Fruit fly (Drosophila melanogaster) whole organism, embryonic: ENCODE results near the gene Vti1b.

Experiments
- Antp ChIP-seq: fragments of 200-800 bp; sonication (Bioruptor generic); optimal IDR thresholded peaks from 3 replicates; lab custom pipeline; 2016; ENCODE audit warnings: missing biosample characterization, missing genetic modification characterization
- Awh ChIP-seq: fragments of 200-800 bp; sonication (Bioruptor generic); IDR thresholded peaks from 2 replicates; pipeline ENCODE4, ENCODE4 v1.3.6; 2022; ENCODE audit warnings: missing biosample characterization, missing genetic modification characterization
- B-H1 ChIP-seq: fragments of 200-800 bp; sonication (Bioruptor generic); IDR thresholded peaks from 3 replicates; pipeline ENCODE4 v1.3.6; 2022; ENCODE audit warnings: missing biosample characterization, missing genetic modification characterization
- Bdp1 ChIP-seq: fragments of 200-800 bp; sonication (Bioruptor generic); optimal IDR thresholded peaks from 3 replicates; lab custom pipeline; 2016; ENCODE audit warnings: missing biosample characterization, missing genetic modification characterization
- Bgb ChIP-seq: fragments of 200-800 bp; sonication (Bioruptor generic); IDR thresholded peaks from 2 replicates; pipeline ENCODE4 v1.3.6; 2022; ENCODE audit warnings: missing biosample characterization, missing genetic modification characterization; ENCODE audit not compliant: partially characterized antibody
- CG10979 ChIP-seq: fragments of 200-800 bp; sonication (Bioruptor generic); optimal IDR thresholded peaks from 2 replicates; lab custom pipeline; 2018; ENCODE audit warnings: missing biosample characterization, mild to moderate bottlenecking, missing genetic modification characterization, moderate library complexity
- CG11085 ChIP-seq: fragments of 200-800 bp; sonication (Bioruptor generic); IDR thresholded peaks from 2 replicates; pipeline ENCODE4 v1.3.6; 2022; ENCODE audit warnings: missing biosample characterization, missing genetic modification characterization
- CG12769 ChIP-seq: fragments of 200-800 bp; sonication (Bioruptor generic); optimal IDR thresholded peaks from 2 replicates; lab custom pipeline; 2019; ENCODE audit warnings: missing biosample characterization, mild to moderate bottlenecking, missing genetic modification characterization, moderate library complexity
- CG15269 ChIP-seq: fragments of 200-800 bp; sonication (Bioruptor generic); optimal IDR thresholded peaks from 2 replicates; lab custom pipeline; 2018; ENCODE audit warnings: missing biosample characterization, mild to moderate bottlenecking, missing genetic modification characterization, moderate library complexity
- CG1603 ChIP-seq: fragments of 200-800 bp; sonication (Bioruptor generic); optimal IDR thresholded peaks from 2 replicates; lab custom pipeline; 2019; ENCODE audit warnings: missing biosample characterization, mild to moderate bottlenecking, missing genetic modification characterization, moderate library complexity
- CG17361 ChIP-seq: fragments of 200-800 bp; sonication (Bioruptor generic); IDR thresholded peaks from 3 replicates; pipeline ENCODE4 v1.3.6; 2022; ENCODE audit warnings: missing biosample characterization, missing genetic modification characterization
- CG17612 ChIP-seq: fragments of 200-800 bp; sonication (Bioruptor generic); IDR thresholded peaks from 2 replicates; pipeline ENCODE4 v1.3.6; 2022; ENCODE audit warnings: missing biosample characterization, missing genetic modification characterization
- CG17829 ChIP-seq: fragments of 200-800 bp; optimal IDR thresholded peaks from 2 replicates; lab custom pipeline; 2019; ENCODE audit warnings: missing biosample characterization, mild to moderate bottlenecking, missing genetic modification characterization, moderate library complexity
- CG2116 ChIP-seq: fragments of 200-800 bp; sonication (Bioruptor generic); optimal IDR thresholded peaks from 3 replicates; lab custom pipeline; 2018; ENCODE audit warnings: missing biosample characterization, mild to moderate bottlenecking, missing genetic modification characterization
- CG3065 ChIP-seq: fragments of 200-800 bp; sonication (Bioruptor generic); optimal IDR thresholded peaks from 2 replicates; lab custom pipeline; 2016; ENCODE audit warnings: missing biosample characterization, missing genetic modification characterization
- CG34376 ChIP-seq: fragments of 200-800 bp; sonication (Bioruptor generic); optimal IDR thresholded peaks from 2 replicates; lab custom pipeline; 2018; ENCODE audit warnings: missing biosample characterization, mild to moderate bottlenecking, missing genetic modification characterization
- CG42726 ChIP-seq: fragments of 200-800 bp; sonication (Bioruptor generic); IDR thresholded peaks from 2 replicates; pipeline ENCODE4 v1.3.6; 2022; ENCODE audit warnings: missing biosample characterization, missing genetic modification characterization; ENCODE audit not compliant: partially characterized antibody
- CG43689 ChIP-seq: fragments of 200-800 bp; sonication (Bioruptor generic); IDR thresholded peaks from 2 replicates; pipeline ENCODE4 v1.3.6; 2022; ENCODE audit warnings: missing biosample characterization, missing genetic modification characterization
- CG4730 ChIP-seq: fragments of 200-800 bp; sonication (Bioruptor generic); IDR thresholded peaks from 2 replicates; pipeline ENCODE4 v1.3.6; 2022; ENCODE audit warnings: missing biosample characterization, missing genetic modification characterization
- CG4820 ChIP-seq: fragments of 200-800 bp; sonication (Bioruptor generic); optimal IDR thresholded peaks from 3 replicates; lab custom pipeline; 2016; ENCODE audit warnings: missing biosample characterization, missing genetic modification characterization
- CG4854 ChIP-seq: fragments of 200-800 bp; sonication (Bioruptor generic); optimal IDR thresholded peaks from 2 replicates; lab custom pipeline; 2016; ENCODE audit warnings: missing biosample characterization, missing genetic modification characterization, inconsistent platforms
- CG6654 ChIP-seq: fragments of 200-800 bp; sonication (Bioruptor generic); optimal IDR thresholded peaks from 2 replicates; lab custom pipeline; 2017; ENCODE audit warnings: missing biosample characterization, mild to moderate bottlenecking, missing genetic modification characterization
- CG8478 ChIP-seq: fragments of >200 bp; optimal IDR thresholded peaks from 2 replicates; lab custom pipeline; 2018
- CrebB ChIP-seq: fragments of 200-800 bp; sonication (Bioruptor generic); optimal IDR thresholded peaks from 3 replicates; lab custom pipeline; 2018; ENCODE audit warnings: missing biosample characterization, mild to moderate bottlenecking, missing genetic modification characterization
- Dad ChIP-seq: fragments of 200-800 bp; sonication (Bioruptor generic); optimal IDR thresholded peaks from 3 replicates; lab custom pipeline; 2016; ENCODE audit warnings: missing biosample characterization, missing genetic modification characterization
- Deaf1 ChIP-seq: fragments of 200-800 bp; optimal IDR thresholded peaks from 3 replicates; lab custom pipeline; 2019; ENCODE audit warnings: missing biosample characterization, mild to moderate bottlenecking, missing genetic modification characterization, moderate library complexity
- Hand ChIP-seq: fragments of 200-800 bp; sonication (Bioruptor generic); optimal IDR thresholded peaks from 2 replicates; lab custom pipeline; 2017; ENCODE audit warnings: mild to moderate bottlenecking, missing biosample characterization, missing genetic modification reagents, missing genetic modification characterization
- MBD-R2 ChIP-seq: fragments of 200-800 bp; sonication (Bioruptor generic); IDR thresholded peaks from 2 replicates; pipeline ENCODE4 v1.3.6; 2022; ENCODE audit warnings: missing biosample characterization, missing genetic modification characterization
- Sin3A ChIP-seq: fragments of >200 bp; optimal IDR thresholded peaks from 2 replicates; lab custom pipeline; 2018
- Six4 ChIP-seq: fragments of 200-800 bp; sonication (Bioruptor generic); optimal IDR thresholded peaks from 2 replicates; lab custom pipeline; 2016; ENCODE audit warnings: missing biosample characterization, missing genetic modification characterization
- Trl ChIP-seq, 3 experiments: fragments of >200 bp in 2 of 3; fragments of 200-800 bp in 1 of 3; sonication (Bioruptor generic) in 1 of 3; optimal IDR thresholded peaks; 2 replicates in 1 of 3; 3 replicates in 2 of 3; lab custom pipeline; 2016 to 2017; ENCODE audit warnings: missing biosample characterization in 1 of 3, missing genetic modification characterization in 1 of 3
- Vsx1 ChIP-seq: fragments of 200-800 bp; sonication (Bioruptor generic); optimal IDR thresholded peaks from 2 replicates; lab custom pipeline; 2017; ENCODE audit warnings: missing biosample characterization, mild to moderate bottlenecking, missing genetic modification characterization, missing genetic modification reagents
- amos ChIP-seq: fragments of 200-800 bp; sonication (Bioruptor generic); IDR thresholded peaks from 2 replicates; pipeline ENCODE4 v1.3.6; 2022; ENCODE audit warnings: missing biosample characterization, missing genetic modification characterization; ENCODE audit not compliant: partially characterized antibody
- ap ChIP-seq: fragments of 200-800 bp; sonication (Bioruptor generic); IDR thresholded peaks from 2 replicates; pipeline ENCODE4 v1.3.6; 2022; ENCODE audit warnings: missing biosample characterization, missing genetic modification characterization
- emc ChIP-seq: fragments of 200-800 bp; sonication (Bioruptor generic); optimal IDR thresholded peaks from 2 replicates; lab custom pipeline; 2016; ENCODE audit warnings: missing biosample characterization, missing genetic modification characterization
- ems ChIP-seq: fragments of 200-800 bp; sonication (Bioruptor generic); optimal IDR thresholded peaks from 3 replicates; lab custom pipeline; 2016; ENCODE audit warnings: missing biosample characterization, missing genetic modification characterization
- grau ChIP-seq: fragments of 200-800 bp; optimal IDR thresholded peaks from 3 replicates; lab custom pipeline; 2019; ENCODE audit warnings: missing biosample characterization, mild to moderate bottlenecking, missing genetic modification characterization, moderate library complexity
- h ChIP-seq: fragments of >200 bp; optimal IDR thresholded peaks from 2 replicates; lab custom pipeline; 2017
- jigr1 ChIP-seq: fragments of 200-800 bp; sonication (Bioruptor generic); IDR thresholded peaks from 3 replicates; pipeline ENCODE4 v1.3.6; 2022; ENCODE audit warnings: missing biosample characterization, missing genetic modification characterization
- ken ChIP-seq: fragments of 200-800 bp; sonication (Bioruptor generic); IDR thresholded peaks from 3 replicates; pipeline ENCODE4 v1.3.6; 2022; ENCODE audit warnings: missing biosample characterization, missing genetic modification characterization
- pum ChIP-seq: fragments of 200-800 bp; sonication (Bioruptor generic); optimal IDR thresholded peaks from 2 replicates; lab custom pipeline; 2016; ENCODE audit warnings: missing biosample characterization, missing genetic modification characterization
- row ChIP-seq: fragments of 200-800 bp; sonication (Bioruptor generic); IDR thresholded peaks from 3 replicates; pipeline ENCODE4 v1.3.6; 2022; ENCODE audit warnings: missing biosample characterization, missing genetic modification characterization
- sob ChIP-seq: fragments of 200-800 bp; sonication (Bioruptor generic); IDR thresholded peaks from 2 replicates; pipeline ENCODE4 v1.3.6; 2022; ENCODE audit warnings: missing biosample characterization, missing genetic modification characterization
- stwl ChIP-seq: fragments of 200-800 bp; sonication (Bioruptor generic); optimal IDR thresholded peaks from 3 replicates; lab custom pipeline; 2018; ENCODE audit warnings: missing biosample characterization, mild to moderate bottlenecking, missing genetic modification characterization, moderate library complexity

Vti1b gene

dm6 chr3R:18436550-18437362 lies 40.0 kb downstream of the Vti1b start (continued):
- TF ChIP-seq CG17829 (tag; lab: Kevin White, UChicago) (peak; percentile 9), Sin3A (lab: Kevin White, UChicago) (no peak), CG3065 (GFP tag; lab: Kevin White, UChicago) (no peak), Hand (GFP tag; lab: Kevin White, UChicago) (peak; percentile 43), CG2116 (GFP tag; lab: Kevin White, UChicago) (no peak), CG42726 (GFP tag; lab: Robert Waterston, UW) (no peak), emc (GFP tag; lab: Kevin White, UChicago) (peak; percentile 23), CrebB (tag; lab: Kevin White, UChicago) (no peak), Trl (optimal IDR thresholded peaks at IDR 0.05; lab: Kevin White, UChicago) (peak; percentile 67 to 92), Trl (GFP tag; optimal IDR thresholded peaks at IDR 0.05; lab: Kevin White, UChicago) (peak; percentile 29), sob (peak; percentile 55), grau (tag; lab: Kevin White, UChicago) (peak; percentile 73), ems (GFP tag; lab: Kevin White, UChicago) (peak; percentile 44), CG12769 (tag; lab: Kevin White, UChicago) (peak; percentile 62), CG1603 (tag; lab: Kevin White, UChicago) (peak; percentile 68), CG6654 (GFP tag; lab: Kevin White, UChicago) (no peak), Antp (GFP tag; lab: Kevin White, UChicago) (peak; percentile 50), Vsx1 (GFP tag; lab: Kevin White, UChicago) (no peak), CG4854 (GFP tag; lab: Kevin White, UChicago) (peak; percentile 45), pum (GFP tag; lab: Kevin White, UChicago) (peak; percentile 38), B-H1 (GFP tag; lab: Robert Waterston, UW) (0 out of 3 replicates have a peak, but pooled peaks have one; percentile 12), amos (GFP tag; lab: Robert Waterston, UW) (no peak; the same call in 1 of the 2 replicates), Six4 (GFP tag; lab: Kevin White, UChicago) (peak; percentile 44), Deaf1 (tag; lab: Kevin White, UChicago) (no peak), CG17612 (GFP tag; lab: Robert Waterston, UW) (no peak), Bdp1 (GFP tag; lab: Kevin White, UChicago) (peak; percentile 11), h (no peak), CG34376 (peak; percentile 27), CG17361 (GFP tag; lab: Robert Waterston, UW) (no peak; the same call in 2 of the 3 replicates), CG10979 (tag; lab: Kevin White, UChicago) (no peak), CG4730 (peak; percentile 56), Bgb (GFP tag; lab: Robert Waterston, UW) (no peak), MBD-R2 (GFP tag; lab: Robert Waterston, UW) (peak; percentile 32; the same call in 1 of the 2 replicates), CG15269 (tag; lab: Kevin White, UChicago) (peak; percentile 63), CG8478 (lab: Kevin White, UChicago) (peak; percentile 32), Dad (peak; percentile 34), jigr1 (no peak), ap (GFP tag; lab: Robert Waterston, UW) (no peak), CG4820 (GFP tag; lab: Kevin White, UChicago) (peak; percentile 50), CG43689 (GFP tag; lab: Robert Waterston, UW) (no peak), Awh (no peak), row (GFP tag; lab: Robert Waterston, UW) (peak; percentile 74), stwl (tag; lab: Kevin White, UChicago) (no peak), ken (GFP tag; lab: Robert Waterston, UW) (0 out of 3 replicates have a peak, but pooled peaks have one; percentile 28), CG11085 (GFP tag; lab: Robert Waterston, UW) (no peak)
- TF ChIP-seq, all 482 proteins: peak for 258
